Worm (Caenorhabditis elegans) whole organism, mixed stage, embryonic: ENCODE results near the gene Y32G9A.12.

Experiments
- M03D4.4 ChIP-seq: sonication (generic microtip); optimal IDR thresholded peaks from 2 replicates; lab custom pipeline; 2017; ENCODE audit warnings: mild to moderate bottlenecking, missing genetic modification characterization, missing compliant biosample characterization
- bed-3 ChIP-seq: fragments of 200-800 bp; sonication (Bioruptor generic); optimal IDR thresholded peaks from 3 replicates; lab custom pipeline; 2018; ENCODE audit warnings: mild to moderate bottlenecking, missing genetic modification characterization, moderate library complexity, missing compliant biosample characterization
- blmp-1 ChIP-seq: fragments of 150-350 bp; optimal IDR thresholded peaks from 2 replicates; lab custom pipeline; 2014; ENCODE audit warnings: missing biosample characterization, missing genetic modification characterization
- ceh-39 ChIP-seq: fragments of 150-350 bp; optimal IDR thresholded peaks from 2 replicates; lab custom pipeline; 2014; ENCODE audit warnings: missing biosample characterization, missing genetic modification characterization
- ceh-43 ChIP-seq: fragments of 200-800 bp; sonication (Bioruptor generic); optimal IDR thresholded peaks from 2 replicates; lab custom pipeline; 2018; ENCODE audit warnings: mild to moderate bottlenecking, missing genetic modification characterization, moderate library complexity, missing compliant biosample characterization
- ceh-83 ChIP-seq: fragments of 200-800 bp; sonication (Bioruptor generic); optimal IDR thresholded peaks from 2 replicates; lab custom pipeline; 2018; ENCODE audit warnings: mild to moderate bottlenecking, missing genetic modification characterization, missing compliant biosample characterization
- cnd-1 ChIP-seq: fragments of 200-800 bp; sonication (Bioruptor generic); optimal IDR thresholded peaks from 2 replicates; lab custom pipeline; 2018; ENCODE audit warnings: mild to moderate bottlenecking, missing genetic modification characterization, missing compliant biosample characterization
- drap-1 ChIP-seq: fragments of 200-800 bp; sonication (Bioruptor generic); optimal IDR thresholded peaks from 3 replicates; lab custom pipeline; 2018; ENCODE audit warnings: mild to moderate bottlenecking, missing genetic modification characterization, missing compliant biosample characterization
- elt-1 ChIP-seq: sonication (generic microtip); optimal IDR thresholded peaks from 2 replicates; lab custom pipeline; 2017; ENCODE audit warnings: missing genetic modification characterization, mild to moderate bottlenecking, missing compliant biosample characterization, antibody characterized with exemption, moderate library complexity, borderline replicate concordance; ENCODE audit not compliant: insufficient read depth
- elt-3 ChIP-seq: fragments of 150-350 bp; optimal IDR thresholded peaks from 2 replicates; lab custom pipeline; 2014; ENCODE audit warnings: missing biosample characterization, missing genetic modification characterization
- hlh-1 ChIP-seq: fragments of 150-350 bp; optimal IDR thresholded peaks from 2 replicates; lab custom pipeline; 2014; ENCODE audit warnings: missing biosample characterization, missing genetic modification reagents, missing genetic modification characterization
- lin-13 ChIP-seq: fragments of 150-350 bp; optimal IDR thresholded peaks from 2 replicates; lab custom pipeline; 2014; ENCODE audit warnings: missing biosample characterization, missing genetic modification characterization
- lin-32 ChIP-seq: fragments of 200-800 bp; sonication (Bioruptor generic); optimal IDR thresholded peaks from 2 replicates; lab custom pipeline; 2018; ENCODE audit warnings: mild to moderate bottlenecking, missing genetic modification characterization, missing compliant biosample characterization
- mab-5 ChIP-seq: fragments of 150-350 bp; optimal IDR thresholded peaks from 2 replicates; lab custom pipeline; 2014; ENCODE audit warnings: missing biosample characterization, missing genetic modification characterization
- nhr-2 ChIP-seq: fragments of 150-350 bp; optimal IDR thresholded peaks from 2 replicates; lab custom pipeline; 2014; ENCODE audit warnings: missing biosample characterization, missing genetic modification characterization
- nhr-237 ChIP-seq: fragments of 150-350 bp; optimal IDR thresholded peaks from 2 replicates; lab custom pipeline; 2014; ENCODE audit warnings: missing biosample characterization, missing genetic modification characterization
- nhr-28 ChIP-seq: fragments of 150-350 bp; optimal IDR thresholded peaks from 2 replicates; lab custom pipeline; 2014; ENCODE audit warnings: missing biosample characterization, missing genetic modification characterization
- nhr-76 ChIP-seq: sonication (generic microtip); optimal IDR thresholded peaks from 2 replicates; lab custom pipeline; 2017; ENCODE audit warnings: missing biosample characterization, missing genetic modification characterization
- pha-4 ChIP-seq: fragments of 150-350 bp; optimal IDR thresholded peaks from 2 replicates; lab custom pipeline; 2018; ENCODE audit warnings: missing biosample characterization, missing genetic modification reagents, missing genetic modification characterization
- snpc-4 ChIP-seq: fragments of 150-350 bp; optimal IDR thresholded peaks from 2 replicates; lab custom pipeline; 2014; ENCODE audit warnings: missing biosample characterization, missing genetic modification characterization
- sptf-1 ChIP-seq: sonication (generic microtip); optimal IDR thresholded peaks from 2 replicates; lab custom pipeline; 2017; ENCODE audit warnings: mild to moderate bottlenecking, missing genetic modification characterization, moderate library complexity, missing compliant biosample characterization
- tbx-8 ChIP-seq: fragments of 200-800 bp; sonication (Bioruptor generic); optimal IDR thresholded peaks from 2 replicates; lab custom pipeline; 2018; ENCODE audit warnings: mild to moderate bottlenecking, missing genetic modification characterization, moderate library complexity, missing compliant biosample characterization
- unc-120 ChIP-seq: sonication (generic microtip); optimal IDR thresholded peaks from 2 replicates; lab custom pipeline; 2017; ENCODE audit warnings: missing genetic modification characterization, missing compliant biosample characterization; ENCODE audit not compliant: poor library complexity, severe bottlenecking
- unc-62 ChIP-seq: fragments of 150-350 bp; optimal IDR thresholded peaks from 2 replicates; lab custom pipeline; 2014; ENCODE audit warnings: missing biosample characterization, missing genetic modification reagents, missing genetic modification characterization
- zip-8 ChIP-seq: fragments of 150-350 bp; optimal IDR thresholded peaks from 2 replicates; lab custom pipeline; 2014; ENCODE audit warnings: missing biosample characterization, missing genetic modification characterization

Gene Y32G9A.12

DNA sequence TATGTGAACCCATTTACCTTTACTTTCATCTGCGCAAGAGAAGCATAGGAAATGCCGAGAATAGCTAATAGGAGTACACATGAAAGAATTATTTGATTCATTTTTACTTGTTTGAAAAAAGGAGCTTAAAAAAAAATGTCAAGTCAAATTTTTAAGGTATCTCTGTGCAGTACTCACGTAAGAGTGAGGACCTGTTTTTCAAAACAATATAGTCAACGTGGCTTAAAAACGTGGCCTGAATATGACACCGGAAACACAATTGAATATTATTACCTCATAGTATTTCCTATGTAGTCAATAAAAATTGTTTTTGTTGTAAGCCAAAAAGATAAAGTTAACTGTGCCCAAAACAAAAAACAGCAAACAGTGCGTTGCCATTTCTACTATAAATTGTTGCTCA is at the start of gene Y32G9A.12:
Y32G9A.12 (minus strand) TSS at position 101 of the 400 bp plus-strand sequence.
- TF ChIP-seq unc-62 (GFP tag; lab: Kevin White, UChicago) (no peak), tbx-8 (GFP tag; lab: Kevin White, UChicago) (no peak), blmp-1 (tag; lab: Kevin White, UChicago) (no peak), cnd-1 (no peak), ceh-39 (no peak)

DNA sequence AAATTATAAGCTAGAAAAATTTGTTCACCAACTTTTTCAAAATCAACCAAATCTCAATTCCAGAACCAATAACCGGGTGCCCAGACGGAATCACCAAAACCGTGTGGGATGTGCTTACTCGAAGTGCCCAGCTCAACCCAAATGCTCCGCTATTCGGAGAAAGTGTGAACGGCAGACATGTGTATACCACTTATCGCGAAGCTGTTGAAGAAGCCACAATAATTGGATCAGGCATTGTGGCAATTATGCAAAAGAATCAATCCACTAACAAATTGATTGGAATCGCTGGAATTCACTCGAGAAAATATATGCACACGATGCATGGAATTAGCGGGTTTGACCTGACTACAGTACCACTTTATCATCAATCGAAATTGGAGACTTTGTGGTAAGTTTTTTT is 49.7 kb upstream of the Y32G9A.12 start:
- no peak for TF ChIP-seq cnd-1
- TF ChIP-seq snpc-4 (tag; lab: Kevin White, UChicago) = no peak
- TF ChIP-seq zip-8 (tag; lab: Kevin White, UChicago) = no peak
- TF ChIP-seq ceh-83 (GFP tag; lab: Kevin White, UChicago) = no peak
- no peak for TF ChIP-seq nhr-28 (tag; lab: Kevin White, UChicago)
- TF ChIP-seq elt-3 (tag; lab: Kevin White, UChicago) = no peak
- TF ChIP-seq pha-4 = no peak
- no peak for TF ChIP-seq M03D4.4 (tag; lab: Kevin White, UChicago)
- no peak for TF ChIP-seq unc-62 (GFP tag; lab: Kevin White, UChicago)
- TF ChIP-seq elt-1 (tag; lab: Kevin White, UChicago) = no peak
- TF ChIP-seq ceh-43 (GFP tag; lab: Kevin White, UChicago) = no peak
- no peak for TF ChIP-seq hlh-1
- TF ChIP-seq nhr-76 (tag; lab: Kevin White, UChicago) = no peak
- TF ChIP-seq mab-5 (tag; lab: Kevin White, UChicago) = no peak

DNA sequence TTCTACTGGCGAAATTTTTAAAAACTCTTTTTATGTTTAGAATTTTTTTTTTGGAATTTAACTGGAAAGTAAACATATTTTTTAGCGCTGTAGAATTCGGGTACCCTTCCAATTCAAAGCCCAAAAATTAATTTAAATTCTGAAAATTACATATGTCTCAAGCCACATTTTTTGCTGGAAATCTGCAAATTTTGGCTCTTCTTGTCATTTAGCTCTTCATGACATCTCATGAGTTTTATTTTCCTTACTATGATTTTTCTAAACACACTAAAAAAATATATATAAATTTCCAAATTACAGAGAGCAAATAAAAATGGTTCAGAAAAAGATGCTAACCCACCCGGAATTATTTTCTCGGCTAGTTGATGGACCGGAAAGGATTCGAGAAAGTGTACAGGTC is 49.2 kb upstream of the Y32G9A.12 start, which contains the start of gene acs-3:
acs-3 (plus strand) TSS at position 301 of the 400 bp plus-strand sequence.
- TF ChIP-seq snpc-4 (tag; lab: Kevin White, UChicago) (no peak), bed-3 (no peak), blmp-1 (tag; lab: Kevin White, UChicago) (no peak)

- TF ChIP-seq lin-32 (GFP tag; lab: Kevin White, UChicago) (no peak), M03D4.4 (tag; lab: Kevin White, UChicago) (no peak), ceh-39 (no peak), hlh-1 (no peak), ceh-83 (GFP tag; lab: Kevin White, UChicago) (no peak), tbx-8 (GFP tag; lab: Kevin White, UChicago) (no peak), nhr-2 (tag; lab: Kevin White, UChicago) (no peak)
- TF ChIP-seq, all 35 proteins: peak for 0
Observed at ce11 chrV:1968809-1969208, 48.8 kb upstream of the Y32G9A.12 start.

DNA sequence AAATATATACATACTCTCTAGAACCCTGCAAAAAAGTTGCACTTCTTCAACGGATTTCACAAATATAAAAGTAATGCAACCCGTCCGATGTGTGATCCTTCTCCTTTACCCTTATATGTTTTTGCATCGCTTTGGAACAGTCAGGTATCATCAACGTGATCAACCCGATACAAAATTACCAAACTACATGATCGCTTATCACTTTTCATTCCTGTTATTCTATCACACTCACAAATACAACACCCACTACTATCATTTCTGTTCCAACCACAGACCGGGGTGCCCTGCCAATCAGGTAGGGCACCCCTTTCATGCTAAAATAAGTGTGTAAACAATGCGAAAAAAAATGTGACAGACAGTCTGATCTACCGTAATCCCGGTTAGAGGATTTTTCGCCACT is 47.0 kb upstream of the Y32G9A.12 start:
- TF ChIP-seq tbx-8 (GFP tag; lab: Kevin White, UChicago) = no peak
- no peak for TF ChIP-seq unc-120 (tag; lab: Kevin White, UChicago)
- TF ChIP-seq blmp-1 (tag; lab: Kevin White, UChicago) = no peak
- TF ChIP-seq snpc-4 (tag; lab: Kevin White, UChicago) = no peak
- TF ChIP-seq drap-1 = no peak
- TF ChIP-seq M03D4.4 (tag; lab: Kevin White, UChicago) = no peak
- no peak for TF ChIP-seq sptf-1 (tag; lab: Kevin White, UChicago)
- TF ChIP-seq ceh-39 = no peak
- TF ChIP-seq elt-3 (tag; lab: Kevin White, UChicago) = no peak
- no peak for TF ChIP-seq nhr-237 (tag; lab: Kevin White, UChicago)

DNA sequence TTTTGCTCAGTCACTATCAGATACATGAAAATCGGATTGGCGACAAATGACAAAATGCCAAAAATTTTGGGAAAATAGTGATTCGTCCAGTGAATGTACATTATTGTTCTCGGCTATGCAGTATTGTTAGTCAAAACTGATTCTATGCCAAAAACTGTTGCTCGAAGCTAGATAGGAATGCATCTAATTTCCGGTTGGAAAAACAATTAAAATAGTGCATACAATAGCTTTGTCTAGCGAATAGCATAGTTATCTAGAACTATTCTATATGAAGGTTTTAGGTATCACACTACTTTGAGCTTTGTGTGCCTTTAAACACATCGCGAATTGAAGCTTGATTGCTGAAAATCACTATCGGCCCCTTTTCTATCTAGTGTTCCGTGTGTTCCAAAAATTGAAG is 44.8 kb upstream of the Y32G9A.12 start, which contains the start of gene srj-15:
srj-15 (minus strand) TSS at position 101 of the 400 bp plus-strand sequence.
- TF ChIP-seq elt-3 (tag; lab: Kevin White, UChicago) (no peak), nhr-76 (tag; lab: Kevin White, UChicago) (no peak)

- TF ChIP-seq ceh-43 (GFP tag; lab: Kevin White, UChicago) (no peak), lin-13 (no peak), nhr-76 (tag; lab: Kevin White, UChicago) (no peak), elt-3 (tag; lab: Kevin White, UChicago) (no peak), nhr-237 (tag; lab: Kevin White, UChicago) (no peak), zip-8 (tag; lab: Kevin White, UChicago) (no peak)
Observed at ce11 chrV:1961453-1961852, 41.4 kb upstream of the Y32G9A.12 start, which contains the start of gene Y40B10B.1. Y40B10B.1 (minus strand) TSS chrV:1961553.
